Fruit fly (Drosophila melanogaster): Measurements from ENCODE around the gene meru.

meru gene

DNA sequence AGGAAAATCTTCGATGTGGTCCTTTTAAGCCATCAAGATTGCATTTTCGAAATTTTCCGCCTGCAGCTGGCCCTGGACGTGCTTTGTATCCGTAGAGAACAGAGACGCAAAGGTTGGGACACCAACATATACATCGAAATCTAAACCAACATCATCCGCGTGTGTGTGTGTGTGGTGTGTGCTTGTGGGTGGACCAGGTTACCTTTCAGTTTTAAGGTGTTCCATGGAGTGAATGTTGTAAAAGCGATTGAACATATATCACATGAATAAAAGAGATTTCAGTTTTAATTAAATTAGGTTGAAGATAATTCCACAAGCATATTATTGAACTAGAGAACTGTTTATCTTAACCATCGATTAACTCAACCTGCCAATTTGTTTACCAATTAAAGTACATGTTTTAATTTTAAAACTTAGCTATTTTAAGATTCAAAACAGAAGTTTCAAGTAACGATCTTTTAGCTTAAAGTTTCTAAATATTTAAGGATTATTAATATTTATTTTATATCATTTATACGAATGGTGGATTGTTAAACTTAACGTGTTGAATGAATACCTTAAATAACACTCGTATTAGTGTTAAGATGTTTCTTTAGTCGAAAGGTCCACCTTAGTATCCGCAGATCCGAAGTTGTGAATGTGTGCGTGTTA lies 16.8 kb downstream of the meru start (continued):
- TF ChIP-seq CG31388 (GFP tag; optimal IDR thresholded peaks at IDR 0.05) (no peak), ftz-f1 (GFP tag; optimal IDR thresholded peaks at IDR 0.05) (peak; percentile 15), D19A (tag; optimal IDR thresholded peaks at IDR 0.05) (peak; percentile 84), NfI (GFP tag; optimal IDR thresholded peaks at IDR 0.05) (peak; percentile 84), gce (GFP tag; IDR thresholded peaks at IDR 0.05) (peak; percentile 26; the same call in 1 of the 3 replicates), sens (GFP tag) (peak; percentile 74), CG13894 (tag; optimal IDR thresholded peaks at IDR 0.05) (peak; percentile 72), Trl (optimal IDR thresholded peaks at IDR 0.05) (no peak), Trl (GFP tag; optimal IDR thresholded peaks at IDR 0.05) (peak; percentile 51), sug (tag; optimal IDR thresholded peaks at IDR 0.05) (peak; percentile 87), br (optimal IDR thresholded peaks at IDR 0.05) (no peak), ranshi (GFP tag; IDR thresholded peaks at IDR 0.05) (0 out of 2 replicates have a peak, but pooled peaks have one; percentile 50), nmo (GFP tag; optimal IDR thresholded peaks at IDR 0.05) (peak; percentile 73), CG10543 (GFP tag; optimal IDR thresholded peaks at IDR 0.05) (peak; percentile 91), ewg (GFP tag; optimal IDR thresholded peaks at IDR 0.05) (peak; percentile 62), CG15269 (tag; optimal IDR thresholded peaks at IDR 0.05) (peak; percentile 92), tin (GFP tag; optimal IDR thresholded peaks at IDR 0.05) (peak; percentile 55), Fer1 (GFP tag; optimal IDR thresholded peaks at IDR 0.05) (peak; percentile 93), CG17568 (GFP tag; optimal IDR thresholded peaks at IDR 0.05) (peak; percentile 61), ind (GFP tag; optimal IDR thresholded peaks at IDR 0.05) (peak; percentile 74), CG18619 (GFP tag; optimal IDR thresholded peaks at IDR 0.05) (peak; percentile 88), p53 (GFP tag; optimal IDR thresholded peaks at IDR 0.05) (peak; percentile 3), ERR (GFP tag; optimal IDR thresholded peaks at IDR 0.05) (peak; percentile 64), nom (GFP tag; optimal IDR thresholded peaks at IDR 0.05) (peak; percentile 98), CG17912 (GFP tag; optimal IDR thresholded peaks at IDR 0.05) (no peak), nerfin-1 (tag; optimal IDR thresholded peaks at IDR 0.05) (peak; percentile 58), Poxn (GFP tag; IDR thresholded peaks at IDR 0.05) (0 out of 2 replicates have a peak, but pooled peaks have one; percentile 38), CG4360 (GFP tag; IDR thresholded peaks at IDR 0.05) (no peak), NK7.1 (GFP tag; optimal IDR thresholded peaks at IDR 0.05) (peak; percentile 6), CG11695 (GFP tag; IDR thresholded peaks at IDR 0.05) (peak; percentile 79), Six4 (GFP tag; optimal IDR thresholded peaks at IDR 0.05) (peak; percentile 41), bbx (GFP tag; IDR thresholded peaks at IDR 0.05; ENCODE audit: partially characterized antibody) (no peak; the same call in 1 of the 2 replicates), B-H2 (GFP tag; optimal IDR thresholded peaks at IDR 0.05) (peak; percentile 90), hkb (optimal IDR thresholded peaks at IDR 0.05) (no peak), hkb (GFP tag; IDR thresholded peaks at IDR 0.05) (peak; percentile 54), Blimp-1 (GFP tag; optimal IDR thresholded peaks at IDR 0.05) (peak; percentile 71), al (GFP tag; IDR thresholded peaks at IDR 0.05) (peak; percentile 43; the same call in 1 of the 2 replicates), bsh (GFP tag; optimal IDR thresholded peaks at IDR 0.05) (peak; percentile 66 to 93), CG17328 (GFP tag; IDR thresholded peaks at IDR 0.05) (peak; percentile 28; the same call in 1 of the 2 replicates), CG2712 (tag; optimal IDR thresholded peaks at IDR 0.05) (peak; percentile 85), CG15696 (tag; optimal IDR thresholded peaks at IDR 0.05) (peak; percentile 45), dysf (GFP tag; IDR thresholded peaks at IDR 0.05) (peak; percentile 69; the same call in 1 of the 3 replicates)

All from whole organism, embryonic.